Worm (Caenorhabditis elegans) whole organism, midembryonic: ENCODE results near the gene W06G6.15.
A peak's percentile ranks its signal among the peaks of the same experiment; 100 is the strongest.
"Not testable (repeated sequence)": the region's sequence is repeated elsewhere in the genome, so short reads cannot be mapped to it uniquely, and the experiment has no call there.

Experiments
- T22C8.4 ChIP-seq: fragments of 200-800 bp; sonication (Bioruptor generic); IDR thresholded peaks from 2 replicates; pipeline ENCODE4 v1.3.6; 2022; ENCODE audit warnings: missing genetic modification characterization, missing compliant biosample characterization
- cog-1 ChIP-seq: sonication (generic microtip); optimal IDR thresholded peaks from 2 replicates; lab custom pipeline; 2016; ENCODE audit warnings: missing genetic modification characterization, missing compliant biosample characterization
- flt-1 ChIP-seq: fragments of 200-800 bp; sonication (Bioruptor generic); IDR thresholded peaks from 2 replicates; pipeline ENCODE4 v1.3.6; 2022; ENCODE audit warnings: missing genetic modification characterization, missing compliant biosample characterization
- klf-2 ChIP-seq: fragments of 200-800 bp; sonication (Bioruptor generic); conservative IDR thresholded peaks from 2 replicates; pipeline ENCODE4 v1.3.6; 2022; ENCODE audit warnings: missing genetic modification reagents, missing genetic modification characterization, missing compliant biosample characterization
- med-1 ChIP-seq: sonication (generic microtip); optimal IDR thresholded peaks from 2 replicates; lab custom pipeline; 2017; ENCODE audit warnings: missing genetic modification characterization, mild to moderate bottlenecking, missing compliant biosample characterization, antibody characterized with exemption, missing genetic modification reagents; ENCODE audit not compliant: insufficient read depth
- ref-1 ChIP-seq: fragments of 200-800 bp; sonication (Bioruptor generic); conservative IDR thresholded peaks from 2 replicates; pipeline ENCODE4 v1.3.6; 2022; ENCODE audit warnings: missing genetic modification reagents, missing genetic modification characterization, missing compliant biosample characterization
- tab-1 ChIP-seq: fragments of 200-800 bp; sonication (Bioruptor generic); IDR thresholded peaks from 2 replicates; pipeline ENCODE4 v1.3.6; 2022; ENCODE audit warnings: missing genetic modification characterization, missing compliant biosample characterization
- ztf-23 ChIP-seq: fragments of 200-800 bp; sonication (Bioruptor generic); IDR thresholded peaks from 2 replicates; pipeline ENCODE4 v1.3.6; 2022; ENCODE audit warnings: missing genetic modification reagents, missing genetic modification characterization, missing compliant biosample characterization
- ztf-29 ChIP-seq: fragments of 200-800 bp; sonication (Bioruptor generic); IDR thresholded peaks from 2 replicates; pipeline ENCODE4 v1.3.6; 2022; ENCODE audit warnings: missing genetic modification reagents, missing genetic modification characterization, missing compliant biosample characterization

W06G6.15 gene

ce11 chrV:16654242-16654641, at the start of gene W06G6.15:
Gene W06G6.15 (plus strand): TSS chrV:16654542.
- not testable (repeated sequence) for TF ChIP-seq tab-1 (GFP tag; lab: Robert Waterston, UW); T22C8.4; klf-2 (GFP tag; lab: Robert Waterston, UW)

- TF ChIP-seq ztf-29 (no peak), flt-1 (no peak), med-1 (GFP tag; lab: Kevin White, UChicago) (no peak), ref-1 (GFP tag; lab: Robert Waterston, UW) (no peak), cog-1 (no peak), ztf-23 (no peak), T22C8.4 (no peak), tab-1 (GFP tag; lab: Robert Waterston, UW) (no peak), klf-2 (GFP tag; lab: Robert Waterston, UW) (no peak)
Observed at ce11 chrV:16605463-16605862, 48.9 kb upstream of the W06G6.15 start.

- TF ChIP-seq klf-2 (GFP tag; lab: Robert Waterston, UW) (no peak), ztf-23 (no peak), med-1 (GFP tag; lab: Kevin White, UChicago) (no peak), flt-1 (no peak), T22C8.4 (no peak), ref-1 (GFP tag; lab: Robert Waterston, UW) (no peak), ztf-29 (no peak), cog-1 (no peak), tab-1 (GFP tag; lab: Robert Waterston, UW) (no peak)
Observed at ce11 chrV:16606313-16606712, 48.0 kb upstream of the W06G6.15 start, which contains the start of gene Y32B12C.1. Gene Y32B12C.1 (plus strand): TSS chrV:16606613.

DNA sequence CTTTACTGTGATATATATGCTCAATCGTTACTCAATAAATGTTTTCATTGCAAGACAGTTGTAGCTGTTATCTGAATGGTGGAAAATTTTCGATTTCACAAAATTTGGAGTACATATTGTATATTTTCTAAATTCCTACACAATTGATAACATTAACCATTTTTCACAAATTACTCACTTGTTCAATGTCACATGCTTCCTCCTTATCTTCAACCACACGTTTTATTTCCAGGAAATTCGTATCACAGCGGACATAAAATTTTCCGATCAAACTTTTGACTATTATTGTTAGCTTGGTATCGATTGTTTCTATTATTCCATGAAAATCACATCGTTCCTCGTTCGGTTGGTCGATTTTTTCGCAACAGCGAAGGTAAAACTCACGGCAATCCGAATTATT, 45.9 kb upstream of the W06G6.15 start:
- TF ChIP-seq med-1 (GFP tag; lab: Kevin White, UChicago) (no peak), ref-1 (GFP tag; lab: Robert Waterston, UW) (no peak), klf-2 (GFP tag; lab: Robert Waterston, UW) (no peak), ztf-23 (no peak), T22C8.4 (no peak), tab-1 (GFP tag; lab: Robert Waterston, UW) (no peak), cog-1 (no peak)

DNA sequence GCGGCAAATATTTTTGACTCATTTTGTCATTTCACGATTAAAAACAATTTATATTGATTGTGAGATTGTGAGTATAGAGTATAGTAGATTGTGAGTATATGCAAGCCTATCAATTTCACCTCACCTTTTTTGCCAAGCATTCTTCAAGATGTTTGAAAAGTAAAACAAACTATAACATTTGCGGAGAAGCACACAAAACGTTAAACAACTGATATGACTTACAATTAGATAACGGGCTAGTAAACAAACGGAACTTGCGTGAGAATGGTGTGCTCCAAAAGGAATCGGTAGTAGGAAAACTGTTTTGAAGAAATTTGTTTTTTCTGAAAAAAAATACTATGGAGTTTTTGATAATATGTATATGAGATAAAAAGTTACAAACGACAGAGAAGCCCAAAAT, 44.2 kb upstream of the W06G6.15 start:
- no peak for TF ChIP-seq klf-2 (GFP tag; lab: Robert Waterston, UW)
- no peak for TF ChIP-seq ref-1 (GFP tag; lab: Robert Waterston, UW)
- TF ChIP-seq tab-1 (GFP tag; lab: Robert Waterston, UW) = no peak
- TF ChIP-seq flt-1 = no peak
- TF ChIP-seq cog-1 = no peak
- no peak for TF ChIP-seq med-1 (GFP tag; lab: Kevin White, UChicago)
- no peak for TF ChIP-seq ztf-23
- TF ChIP-seq ztf-29 = no peak
- TF ChIP-seq T22C8.4 = no peak

DNA sequence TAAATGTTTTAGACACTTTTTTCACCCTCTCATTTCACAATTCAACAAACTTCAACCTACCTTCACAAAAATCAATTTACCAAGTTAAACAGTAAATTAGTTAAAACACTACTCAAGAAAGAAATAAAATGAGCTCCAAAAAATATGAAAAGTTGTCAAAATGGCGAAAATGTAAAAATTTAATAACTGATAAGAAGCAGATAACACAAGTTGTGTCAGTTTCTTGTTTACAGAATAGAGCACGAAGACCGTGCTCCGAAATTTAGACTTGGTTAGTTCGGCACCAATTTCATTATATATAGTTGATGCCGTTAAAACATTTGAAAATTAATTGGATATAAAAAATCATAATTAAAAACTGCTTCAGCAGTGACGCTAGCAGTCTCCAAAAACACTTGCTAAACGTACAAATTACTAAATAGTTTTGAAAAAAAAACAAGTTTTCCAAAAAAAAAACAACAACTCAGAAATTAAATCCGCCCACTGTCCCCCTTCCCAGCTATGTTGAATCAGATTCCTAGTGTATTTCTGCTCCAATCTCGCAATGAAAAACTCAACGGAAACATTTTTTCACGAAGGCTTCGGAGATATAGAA, 43.5 kb upstream of the W06G6.15 start, which contains the start of gene srw-54:
TSS of gene srw-54 (plus strand) at position 545 of the 595 bp plus-strand sequence.
- TF ChIP-seq klf-2 (GFP tag; lab: Robert Waterston, UW) (no peak), tab-1 (GFP tag; lab: Robert Waterston, UW) (no peak), flt-1 (no peak), cog-1 (no peak), med-1 (GFP tag; lab: Kevin White, UChicago) (no peak), ref-1 (GFP tag; lab: Robert Waterston, UW) (no peak), T22C8.4 (no peak), ztf-23 (no peak), ztf-29 (no peak)

ce11 chrV:16617462-16617861, 36.9 kb upstream of the W06G6.15 start, which contains the start of gene Y70C5A.4:
Gene Y70C5A.4 (plus strand): TSS chrV:16617762.
- TF ChIP-seq ref-1 (GFP tag; lab: Robert Waterston, UW) (no peak), tab-1 (GFP tag; lab: Robert Waterston, UW) (no peak), klf-2 (GFP tag; lab: Robert Waterston, UW) (no peak), flt-1 (no peak), med-1 (GFP tag; lab: Kevin White, UChicago) (no peak), ztf-23 (no peak), ztf-29 (no peak), cog-1 (no peak), T22C8.4 (no peak)

DNA sequence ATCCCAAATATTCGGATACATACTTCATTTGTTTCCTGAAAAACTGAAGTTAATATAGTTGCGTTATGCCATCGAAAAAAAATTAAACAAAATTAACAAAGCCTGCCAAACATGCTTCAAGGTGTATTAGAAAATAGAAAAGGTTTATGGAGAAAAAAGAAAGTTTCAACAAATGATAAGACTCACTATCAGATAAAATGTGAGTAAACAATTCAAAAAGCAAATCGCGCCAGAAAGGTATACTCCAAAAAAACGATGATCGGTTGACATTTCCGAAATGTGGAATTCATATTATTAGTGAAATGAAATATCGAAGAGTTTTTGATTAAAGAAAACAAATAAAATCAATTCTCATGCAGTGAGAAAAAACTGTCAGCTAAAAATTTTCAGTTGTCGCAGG, 33.5 kb upstream of the W06G6.15 start, which contains the start of gene Y70C5A.3:
TSS of gene Y70C5A.3 (minus strand) at position 50 of the 400 bp plus-strand sequence.
- TF ChIP-seq T22C8.4 (no peak), cog-1 (no peak), flt-1 (no peak), klf-2 (GFP tag; lab: Robert Waterston, UW) (no peak), ztf-29 (no peak)

DNA sequence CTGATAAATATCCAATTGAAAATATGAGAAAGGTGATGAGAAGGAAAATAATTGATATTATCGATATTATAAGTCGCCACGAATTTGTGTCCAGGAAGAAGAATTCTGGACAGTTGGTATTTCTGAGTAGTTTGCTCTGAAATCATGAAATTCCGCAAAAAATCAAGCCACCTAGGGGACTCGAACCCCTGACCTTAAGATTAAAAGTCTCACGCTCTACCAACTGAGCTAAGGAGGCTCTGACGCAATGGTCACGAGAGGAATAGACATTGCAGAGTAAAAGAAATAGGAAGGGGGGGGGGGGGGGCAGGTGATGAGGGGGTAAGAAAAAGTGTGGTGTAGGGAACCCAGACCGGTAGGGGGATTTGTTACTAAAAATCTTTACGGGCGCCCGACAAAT, 32.4 kb upstream of the W06G6.15 start:
- no peak for TF ChIP-seq klf-2 (GFP tag; lab: Robert Waterston, UW)
- TF ChIP-seq ref-1 (GFP tag; lab: Robert Waterston, UW) = peak; percentile 52; the same call in 1 of the 2 replicates
- no peak for TF ChIP-seq ztf-23
- no peak for TF ChIP-seq T22C8.4
- no peak for TF ChIP-seq med-1 (GFP tag; lab: Kevin White, UChicago)
- peak; percentile 84 for TF ChIP-seq flt-1
- TF ChIP-seq tab-1 (GFP tag; lab: Robert Waterston, UW) = peak; percentile 71; the same call in 1 of the 2 replicates
- no peak for TF ChIP-seq ztf-29

- TF ChIP-seq cog-1 (no peak), med-1 (GFP tag; lab: Kevin White, UChicago) (no peak), ref-1 (GFP tag; lab: Robert Waterston, UW) (no peak), flt-1 (no peak), ztf-29 (no peak), klf-2 (GFP tag; lab: Robert Waterston, UW) (no peak), tab-1 (GFP tag; lab: Robert Waterston, UW) (no peak), ztf-23 (no peak), T22C8.4 (no peak)
Observed at ce11 chrV:16622754-16623261, 31.5 kb upstream of the W06G6.15 start, which contains the start of gene Y70C5A.2. Gene Y70C5A.2 (minus strand): TSS chrV:16623211.
